Worm (Caenorhabditis elegans): ENCODE measurements around the gene str-115.

- TF ChIP-seq snpc-4 (tag; optimal IDR thresholded peaks at IDR 0.05) (no peak), unc-86 (tag; optimal IDR thresholded peaks at IDR 0.05) (no peak), ceh-82 (tag; optimal IDR thresholded peaks at IDR 0.05) (no peak)
Observed at ce11 chrV:11220936-11221335, 48.0 kb upstream of the str-115 start, which contains the start of gene T19B10.2.
